Worm (Caenorhabditis elegans): ENCODE results near the gene mut-15.

DNA sequence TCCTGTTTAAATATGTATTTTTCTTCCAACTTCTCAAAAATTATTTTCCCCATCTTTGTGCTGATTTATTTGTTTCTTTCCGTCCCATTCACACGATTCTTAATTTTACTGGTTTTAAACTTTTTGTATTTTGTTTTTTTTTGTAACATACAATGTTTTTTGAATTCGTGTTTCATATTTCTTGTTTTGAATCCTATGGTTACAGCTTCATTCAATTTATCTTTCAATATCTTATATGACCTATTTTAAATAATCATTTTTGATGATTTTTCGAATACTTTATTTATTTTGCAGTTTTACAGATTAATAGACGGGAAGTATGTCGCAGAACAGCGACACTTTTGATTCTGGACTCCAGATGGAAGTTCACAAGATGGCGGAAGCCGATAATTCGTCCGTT is 2.5 kb downstream of the mut-15 start, which contains the start of gene hrde-2:
- TF ChIP-seq elt-3 (tag; optimal IDR thresholded peaks at IDR 0.05), result no peak
- TF ChIP-seq jun-1 (tag; optimal IDR thresholded peaks at IDR 0.05), result no peak
- no peak for TF ChIP-seq skn-1 (tag; optimal IDR thresholded peaks at IDR 0.05)
- TF ChIP-seq snpc-4 (tag; optimal IDR thresholded peaks at IDR 0.05), result no peak

Measured in whole organism, L3 larva.